Fruit fly (Drosophila melanogaster) whole organism, prepupa: ENCODE data around the gene bou.

ENCODE experiments used
- CG16779 ChIP-seq: fragments of 200-800 bp; sonication (Bioruptor generic); optimal IDR thresholded peaks from 3 replicates; lab custom pipeline; 2017; ENCODE audit warnings: missing biosample characterization, mild to moderate bottlenecking, missing genetic modification characterization
- CG6276 ChIP-seq: fragments of 200-800 bp; sonication (Bioruptor generic); optimal IDR thresholded peaks from 2 replicates; lab custom pipeline; 2017; ENCODE audit warnings: missing biosample characterization, mild to moderate bottlenecking, missing genetic modification characterization
- CG7368 ChIP-seq: fragments of 200-800 bp; sonication (Bioruptor generic); optimal IDR thresholded peaks from 3 replicates; lab custom pipeline; 2016; ENCODE audit warnings: missing biosample characterization, missing genetic modification characterization
- Met ChIP-seq: fragments of 200-800 bp; sonication (Bioruptor generic); optimal IDR thresholded peaks from 3 replicates; lab custom pipeline; 2016; ENCODE audit warnings: missing biosample characterization, missing genetic modification characterization
- pdm3 ChIP-seq: fragments of 200-800 bp; sonication (Bioruptor generic); optimal IDR thresholded peaks from 3 replicates; lab custom pipeline; 2016; ENCODE audit warnings: missing biosample characterization, missing genetic modification characterization

- TF ChIP-seq CG7368 (no peak), CG6276 (no peak), pdm3 (GFP tag; lab: Kevin White, UChicago) (no peak), CG16779 (tag; lab: Kevin White, UChicago) (no peak), Met (GFP tag; lab: Kevin White, UChicago) (peak; percentile 11)
These were observed 9.8 kb downstream of the bou start for dm6 chrX:6996130-6996529.
